Worm (Caenorhabditis elegans) whole organism, young adult: ENCODE results near the gene ugt-32.

ENCODE experiments used
- ama-1 ChIP-seq, 3 experiments: fragments of 150-350 bp in 1 of 3; sonication (generic microtip) in 2 of 3; optimal IDR thresholded peaks; 2 replicates each; lab custom pipeline; 2014 to 2018; ENCODE audit warnings: missing biosample characterization in 2 of 3, missing genetic modification characterization in 2 of 3, missing genetic modification reagents in 2 of 3
- dpl-1 ChIP-seq: fragments of 150-350 bp; optimal IDR thresholded peaks from 2 replicates; lab custom pipeline; 2014; ENCODE audit warnings: missing biosample characterization, missing genetic modification reagents, missing genetic modification characterization
- efl-1 ChIP-seq: fragments of 150-350 bp; optimal IDR thresholded peaks from 2 replicates; lab custom pipeline; 2014; ENCODE audit warnings: missing biosample characterization, missing genetic modification reagents, missing genetic modification characterization
- egrh-3 ChIP-seq: fragments of 200-800 bp; sonication (Bioruptor generic); IDR thresholded peaks from 2 replicates; pipeline ENCODE4 v1.3.6; 2022; ENCODE audit warnings: missing genetic modification reagents, missing genetic modification characterization, missing compliant biosample characterization
- rcor-1 ChIP-seq: fragments of 200-800 bp; sonication (Bioruptor generic); IDR thresholded peaks from 2 replicates; pipeline ENCODE4 v1.3.6; 2022; ENCODE audit warnings: missing genetic modification reagents, missing genetic modification characterization, missing compliant biosample characterization

DNA sequence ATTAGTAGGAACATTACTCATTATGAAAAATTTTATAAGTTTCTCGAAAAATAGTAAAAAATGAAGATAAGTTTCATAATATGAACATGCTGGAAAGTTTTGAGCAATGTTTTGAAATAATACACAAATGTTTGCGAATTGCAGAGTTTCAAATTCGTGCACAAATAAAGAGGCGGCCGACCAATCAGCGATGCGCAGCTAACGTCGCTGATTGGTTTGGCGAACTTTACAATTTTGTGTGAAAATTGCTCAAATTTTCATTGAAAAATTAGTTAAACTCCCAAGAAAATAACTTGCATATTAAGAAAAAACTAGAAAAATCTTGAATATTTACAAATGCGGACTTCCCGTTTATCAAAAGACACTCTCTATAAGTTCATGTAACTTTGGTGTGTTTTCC, 11.1 kb downstream of the ugt-32 start:
- TF ChIP-seq dpl-1 (GFP tag; lab: Kevin White, UChicago) (no peak), egrh-3 (no peak), efl-1 (GFP tag; lab: Kevin White, UChicago) (no peak), rcor-1 (GFP tag; lab: Robert Waterston, UW) (no peak), ama-1 (optimal IDR thresholded peaks at IDR 0.05; lab: Kevin White, UChicago) (no peak), ama-1 (GFP tag; optimal IDR thresholded peaks at IDR 0.05; lab: Kevin White, UChicago) (no peak)
